Fruit fly (Drosophila melanogaster) whole organism, embryonic: ENCODE data around the gene CG15199.

Source experiments
- Bdp1 ChIP-seq: fragments of 200-800 bp; sonication (Bioruptor generic); optimal IDR thresholded peaks from 3 replicates; lab custom pipeline; 2016; ENCODE audit warnings: missing biosample characterization, missing genetic modification characterization
- C15 ChIP-seq: fragments of 200-800 bp; sonication (Bioruptor generic); IDR thresholded peaks from 3 replicates; pipeline ENCODE4 v1.3.6; 2022; ENCODE audit warnings: missing biosample characterization, missing genetic modification characterization
- CG10366 ChIP-seq: fragments of 200-800 bp; sonication (Bioruptor generic); IDR thresholded peaks from 2 replicates; pipeline ENCODE4 v1.3.6; 2022; ENCODE audit warnings: missing biosample characterization, missing genetic modification characterization
- CG10431 ChIP-seq: fragments of 200-800 bp; sonication (Bioruptor generic); optimal IDR thresholded peaks from 3 replicates; lab custom pipeline; 2018; ENCODE audit warnings: missing biosample characterization, mild to moderate bottlenecking, missing genetic modification characterization
- CG10959 ChIP-seq: fragments of 200-800 bp; sonication (Bioruptor generic); IDR thresholded peaks from 2 replicates; pipeline ENCODE4 v1.3.6; 2022; ENCODE audit warnings: missing biosample characterization, missing genetic modification characterization
- CG11456 ChIP-seq: fragments of 200-800 bp; sonication (Bioruptor generic); IDR thresholded peaks from 3 replicates; pipeline ENCODE4 v1.3.6; 2022; ENCODE audit warnings: missing biosample characterization, missing genetic modification characterization
- CG13296 ChIP-seq: fragments of 200-800 bp; sonication (Bioruptor generic); optimal IDR thresholded peaks from 3 replicates; lab custom pipeline; 2018; ENCODE audit warnings: missing biosample characterization, mild to moderate bottlenecking, missing genetic modification characterization
- CG16779 ChIP-seq: fragments of 200-800 bp; sonication (Bioruptor generic); IDR thresholded peaks from 2 replicates; pipeline ENCODE4 v1.3.6; 2022; ENCODE audit warnings: missing biosample characterization, missing genetic modification characterization
- CG16863 ChIP-seq: fragments of 200-800 bp; sonication (Bioruptor generic); optimal IDR thresholded peaks from 3 replicates; lab custom pipeline; 2016; ENCODE audit warnings: missing biosample characterization, missing genetic modification characterization
- CG17328 ChIP-seq: fragments of 200-800 bp; sonication (Bioruptor generic); IDR thresholded peaks from 2 replicates; pipeline ENCODE4 v1.3.6; 2022; ENCODE audit warnings: missing biosample characterization, missing genetic modification characterization
- CG2120 ChIP-seq: fragments of 200-800 bp; sonication (Bioruptor generic); optimal IDR thresholded peaks from 3 replicates; lab custom pipeline; 2016; ENCODE audit warnings: missing biosample characterization, missing genetic modification characterization
- CG32532 ChIP-seq: fragments of 200-800 bp; sonication (Bioruptor generic); IDR thresholded peaks from 2 replicates; pipeline ENCODE4 v1.3.6; 2022; ENCODE audit warnings: missing biosample characterization, missing genetic modification characterization
- CG4424 ChIP-seq: fragments of 200-800 bp; sonication (Bioruptor generic); optimal IDR thresholded peaks from 3 replicates; lab custom pipeline; 2016; ENCODE audit warnings: missing biosample characterization, missing genetic modification characterization
- CG4707 ChIP-seq: fragments of 200-800 bp; sonication (Bioruptor generic); optimal IDR thresholded peaks from 2 replicates; lab custom pipeline; 2018; ENCODE audit warnings: missing biosample characterization, mild to moderate bottlenecking, missing genetic modification characterization, moderate library complexity
- CG5953 ChIP-seq: fragments of 200-800 bp; sonication (Bioruptor generic); IDR thresholded peaks from 2 replicates; pipeline ENCODE4 v1.3.6; 2022; ENCODE audit warnings: missing biosample characterization, missing genetic modification characterization
- CG7357 ChIP-seq: fragments of 200-800 bp; sonication (Bioruptor generic); IDR thresholded peaks from 3 replicates; pipeline ENCODE4 v1.3.6; 2022; ENCODE audit warnings: missing biosample characterization, missing genetic modification characterization
- CG9609 ChIP-seq: fragments of 200-800 bp; sonication (Bioruptor generic); optimal IDR thresholded peaks from 3 replicates; lab custom pipeline; 2016; ENCODE audit warnings: missing biosample characterization, missing genetic modification characterization
- CG9727 ChIP-seq: fragments of 200-800 bp; sonication (Bioruptor generic); optimal IDR thresholded peaks from 3 replicates; lab custom pipeline; 2017; ENCODE audit warnings: missing biosample characterization, mild to moderate bottlenecking, missing genetic modification characterization
- CTCF ChIP-seq: fragments of 200-800 bp; sonication (Bioruptor generic); optimal IDR thresholded peaks from 2 replicates; lab custom pipeline; 2017; ENCODE audit warnings: missing biosample characterization, mild to moderate bottlenecking, missing genetic modification characterization, moderate library complexity
- Dip3 ChIP-seq: fragments of 200-800 bp; sonication (Bioruptor generic); optimal IDR thresholded peaks from 3 replicates; lab custom pipeline; 2016; ENCODE audit warnings: missing biosample characterization, missing genetic modification characterization
- Doc2 ChIP-seq: fragments of 200-800 bp; sonication (Bioruptor generic); IDR thresholded peaks from 2 replicates; pipeline ENCODE4 v1.3.6; 2022; ENCODE audit warnings: missing biosample characterization, missing genetic modification characterization
- E2f1 ChIP-seq: fragments of 200-800 bp; sonication (Bioruptor generic); IDR thresholded peaks from 2 replicates; pipeline ENCODE4 v1.3.6; 2022; ENCODE audit warnings: missing biosample characterization, missing genetic modification characterization
- Gug ChIP-seq: fragments of 200-800 bp; sonication (Bioruptor generic); IDR thresholded peaks from 4 replicates; pipeline ENCODE4 v1.3.6; 2022; ENCODE audit warnings: missing biosample characterization, missing genetic modification characterization
- HLH3B ChIP-seq: fragments of 200-800 bp; sonication (Bioruptor generic); IDR thresholded peaks from 2 replicates; pipeline ENCODE4 v1.3.6; 2022; ENCODE audit warnings: missing biosample characterization, missing genetic modification characterization
- Hsf ChIP-seq: fragments of 200-800 bp; sonication (Bioruptor generic); optimal IDR thresholded peaks from 3 replicates; lab custom pipeline; 2016; ENCODE audit warnings: missing biosample characterization, missing genetic modification characterization
- Kr ChIP-seq: fragments of 200-800 bp; sonication (Bioruptor generic); optimal IDR thresholded peaks from 2 replicates; lab custom pipeline; 2017; ENCODE audit warnings: missing biosample characterization, mild to moderate bottlenecking, missing genetic modification characterization
- Lim3 ChIP-seq: fragments of 200-800 bp; sonication (Bioruptor generic); IDR thresholded peaks from 2 replicates; pipeline ENCODE4 v1.3.6; 2022; ENCODE audit warnings: missing biosample characterization, missing genetic modification characterization
- Mrtf ChIP-seq: fragments of 200-800 bp; sonication (Bioruptor generic); IDR thresholded peaks from 3 replicates; pipeline ENCODE4 v1.3.6; 2022; ENCODE audit warnings: missing biosample characterization, missing genetic modification characterization
- Nf-YC ChIP-seq: fragments of 200-800 bp; optimal IDR thresholded peaks from 3 replicates; lab custom pipeline; 2019; ENCODE audit warnings: missing biosample characterization, mild to moderate bottlenecking, missing genetic modification characterization, moderate library complexity
- Rfx ChIP-seq: fragments of 200-800 bp; sonication (Bioruptor generic); IDR thresholded peaks from 2 replicates; pipeline ENCODE4 v1.3.6; 2022; ENCODE audit warnings: missing biosample characterization, missing genetic modification characterization
- Rx ChIP-seq: fragments of 200-800 bp; sonication (Bioruptor generic); IDR thresholded peaks from 2 replicates; pipeline ENCODE4 v1.3.6; 2022; ENCODE audit warnings: missing biosample characterization, missing genetic modification characterization
- Ssrp ChIP-seq: fragments of 200-800 bp; sonication (Bioruptor generic); optimal IDR thresholded peaks from 2 replicates; lab custom pipeline; 2018; ENCODE audit warnings: missing biosample characterization, mild to moderate bottlenecking, missing genetic modification characterization, moderate library complexity
- TFAM ChIP-seq: fragments of 200-800 bp; sonication (Bioruptor generic); optimal IDR thresholded peaks from 2 replicates; lab custom pipeline; 2017; ENCODE audit warnings: missing biosample characterization, missing genetic modification characterization, inconsistent platforms
- Xbp1 ChIP-seq: fragments of 200-800 bp; sonication (Bioruptor generic); optimal IDR thresholded peaks from 3 replicates; lab custom pipeline; 2016; ENCODE audit warnings: missing biosample characterization, mild to moderate bottlenecking, missing genetic modification characterization
- Xrp1 ChIP-seq: fragments of 200-800 bp; sonication (Bioruptor generic); IDR thresholded peaks from 2 replicates; pipeline ENCODE4 v1.3.6; 2022; ENCODE audit warnings: missing biosample characterization, missing genetic modification characterization
- bcd ChIP-seq: fragments of 200-800 bp; sonication (Bioruptor generic); optimal IDR thresholded peaks from 2 replicates; lab custom pipeline; 2017; ENCODE audit warnings: missing biosample characterization, mild to moderate bottlenecking, missing genetic modification characterization
- cas ChIP-seq: fragments of 200-800 bp; sonication (Bioruptor generic); IDR thresholded peaks from 2 replicates; pipeline ENCODE4 v1.3.6; 2022; ENCODE audit warnings: missing biosample characterization, missing genetic modification characterization
- cg ChIP-seq: fragments of 200-800 bp; sonication (Bioruptor generic); optimal IDR thresholded peaks from 3 replicates; lab custom pipeline; 2019; ENCODE audit warnings: missing biosample characterization, mild to moderate bottlenecking, missing genetic modification characterization, moderate library complexity
- chinmo ChIP-seq: fragments of 200-800 bp; sonication (Bioruptor generic); IDR thresholded peaks from 4 replicates; pipeline ENCODE4 v1.3.6; 2022; ENCODE audit warnings: missing biosample characterization, missing genetic modification characterization; ENCODE audit not compliant: partially characterized antibody
- dm ChIP-seq: fragments of 200-800 bp; sonication (Bioruptor generic); optimal IDR thresholded peaks from 3 replicates; lab custom pipeline; 2016; ENCODE audit warnings: missing biosample characterization, missing genetic modification characterization
- grau ChIP-seq: fragments of 200-800 bp; optimal IDR thresholded peaks from 3 replicates; lab custom pipeline; 2019; ENCODE audit warnings: missing biosample characterization, mild to moderate bottlenecking, missing genetic modification characterization, moderate library complexity
- grn ChIP-seq: fragments of 200-800 bp; sonication (Bioruptor generic); optimal IDR thresholded peaks from 3 replicates; lab custom pipeline; 2017; ENCODE audit warnings: missing biosample characterization, missing genetic modification characterization
- gsb ChIP-seq: fragments of 200-800 bp; sonication (Bioruptor generic); IDR thresholded peaks from 2 replicates; pipeline ENCODE4 v1.3.6; 2022; ENCODE audit warnings: missing biosample characterization, missing genetic modification characterization
- hkb ChIP-seq, 2 experiments: fragments of 200-800 bp in 1 of 2; fragments of >200 bp in 1 of 2; sonication (Bioruptor generic) in 1 of 2; IDR thresholded peaks in 1 of 2; optimal IDR thresholded peaks in 1 of 2; 2 replicates each; pipeline versions ENCODE4 v1.3.6 to Lab custom; 2017 to 2022; ENCODE audit warnings: missing biosample characterization in 1 of 2, missing genetic modification characterization in 1 of 2
- insv ChIP-seq, 2 experiments: fragments of 200-800 bp; sonication (Bioruptor generic); optimal IDR thresholded peaks; 3 replicates each; lab custom pipeline; 2016 to 2018; ENCODE audit warnings: missing biosample characterization in 2 of 2, missing genetic modification characterization in 2 of 2
- kah ChIP-seq: fragments of 200-800 bp; sonication (Bioruptor generic); optimal IDR thresholded peaks from 2 replicates; lab custom pipeline; 2018; ENCODE audit warnings: missing biosample characterization, mild to moderate bottlenecking, missing genetic modification characterization
- knrl ChIP-seq: fragments of 200-800 bp; sonication (Bioruptor generic); IDR thresholded peaks from 3 replicates; pipeline ENCODE4 v1.3.6; 2022; ENCODE audit warnings: missing biosample characterization, missing genetic modification characterization; ENCODE audit not compliant: partially characterized antibody
- phol ChIP-seq: fragments of 200-800 bp; sonication (Bioruptor generic); optimal IDR thresholded peaks from 3 replicates; lab custom pipeline; 2018; ENCODE audit warnings: missing biosample characterization, mild to moderate bottlenecking, missing genetic modification characterization, moderate library complexity
- slou ChIP-seq: fragments of 200-800 bp; sonication (Bioruptor generic); optimal IDR thresholded peaks from 3 replicates; lab custom pipeline; 2016; ENCODE audit warnings: missing biosample characterization, missing genetic modification characterization
- ssp ChIP-seq: fragments of 200-800 bp; sonication (Bioruptor generic); IDR thresholded peaks from 2 replicates; pipeline ENCODE4 v1.3.6; 2022; ENCODE audit warnings: missing biosample characterization, missing genetic modification characterization
- vvl ChIP-seq: fragments of 200-800 bp; sonication (Bioruptor generic); IDR thresholded peaks from 2 replicates; pipeline ENCODE4 v1.3.6; 2022; ENCODE audit warnings: missing biosample characterization, missing genetic modification characterization

CG15199 gene

DNA sequence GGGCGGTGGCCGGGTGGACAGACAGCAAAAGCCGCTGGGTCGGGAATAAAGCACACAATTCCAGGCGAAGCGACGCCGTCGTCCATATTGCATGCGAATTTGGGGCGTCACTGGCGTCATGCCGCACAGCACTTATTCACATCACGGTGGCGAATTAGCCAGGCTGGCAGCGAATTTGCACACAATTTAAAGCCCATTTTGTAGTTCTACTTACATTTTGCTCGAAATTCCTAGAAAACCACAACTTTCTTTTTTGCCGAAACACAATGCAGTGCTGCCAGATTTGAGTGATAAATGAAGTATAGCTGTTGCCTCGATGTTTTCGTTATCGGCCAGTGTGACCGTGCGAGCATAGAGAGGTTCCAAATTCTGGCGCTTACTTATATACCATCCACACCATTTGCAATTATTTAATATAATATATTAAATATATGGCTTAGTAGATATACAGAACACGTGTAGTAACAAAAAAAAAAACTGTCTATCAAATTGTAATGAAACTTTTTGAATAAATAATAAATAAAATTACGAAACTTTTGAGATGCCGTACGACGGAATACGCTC, 6.7 kb upstream of the CG15199 start, which contains the start of gene Ran (continued):
- no peak for TF ChIP-seq CG10366 (GFP tag; lab: Robert Waterston, UW)
- TF ChIP-seq CG9609 (GFP tag; lab: Kevin White, UChicago): no peak
- no peak for TF ChIP-seq Ssrp (tag; lab: Kevin White, UChicago)
- no peak for TF ChIP-seq slou (GFP tag; lab: Kevin White, UChicago)
- no peak for TF ChIP-seq CTCF
- no peak for TF ChIP-seq cas (GFP tag; lab: Robert Waterston, UW)
- TF ChIP-seq CG2120 (GFP tag; lab: Kevin White, UChicago): peak; percentile 1
- no peak for TF ChIP-seq CG10431
- TF ChIP-seq Lim3 (GFP tag; lab: Robert Waterston, UW): no peak
- TF ChIP-seq Bdp1 (GFP tag; lab: Kevin White, UChicago): no peak
- no peak for TF ChIP-seq kah (GFP tag; lab: Kevin White, UChicago)
- TF ChIP-seq Kr: no peak
- TF ChIP-seq bcd (GFP tag; lab: Kevin White, UChicago): no peak
- no peak for TF ChIP-seq CG17328 (GFP tag; lab: Robert Waterston, UW)
- no peak for TF ChIP-seq TFAM
- TF ChIP-seq CG16863 (GFP tag; lab: Kevin White, UChicago): no peak
- peak; percentile 9 for TF ChIP-seq phol (tag; lab: Kevin White, UChicago)
- TF ChIP-seq knrl (GFP tag; lab: Robert Waterston, UW): peak; percentile 36; the same call in 1 of the 3 replicates
- no peak for TF ChIP-seq CG5953 (GFP tag; lab: Robert Waterston, UW)
- no peak for TF ChIP-seq Nf-YC
- TF ChIP-seq, all 482 proteins: peak for 70

DNA sequence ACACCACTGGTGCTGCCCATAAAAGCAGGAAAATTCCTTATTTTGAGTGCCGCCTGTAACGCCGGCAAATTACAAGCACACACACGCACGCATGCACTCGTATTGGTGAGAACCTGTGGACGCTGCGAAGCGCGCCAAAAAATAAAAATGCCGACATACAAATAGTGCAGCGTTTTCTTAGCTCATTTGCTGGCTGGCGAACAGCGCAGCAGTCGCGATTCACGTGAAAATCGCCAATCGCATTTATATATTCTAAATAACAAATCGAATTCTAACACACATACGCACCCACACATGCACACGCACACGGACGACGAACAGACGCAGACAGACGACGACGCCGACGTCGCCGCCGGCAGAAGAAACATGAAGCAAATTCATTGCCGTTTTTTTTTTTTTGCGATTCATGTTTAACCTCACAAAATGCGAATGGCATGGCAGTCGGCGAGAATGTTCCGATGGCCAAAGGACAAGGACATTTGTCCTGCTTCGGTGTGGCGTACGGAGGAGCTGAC, 6.0 kb upstream of the CG15199 start:
- no peak for TF ChIP-seq CG4424 (GFP tag; lab: Kevin White, UChicago)
- TF ChIP-seq Gug (GFP tag; lab: Robert Waterston, UW): no peak
- TF ChIP-seq bcd (GFP tag; lab: Kevin White, UChicago): no peak
- TF ChIP-seq CG10959 (GFP tag; lab: Robert Waterston, UW): no peak
- TF ChIP-seq chinmo: 0 out of 4 replicates have a peak, but pooled peaks have one; percentile 27
- no peak for TF ChIP-seq Mrtf
- TF ChIP-seq Hsf (GFP tag; lab: Kevin White, UChicago): no peak
- no peak for TF ChIP-seq grn (GFP tag; lab: Kevin White, UChicago)
- no peak for TF ChIP-seq gsb
- peak; percentile 68 for TF ChIP-seq dm (GFP tag; lab: Kevin White, UChicago)
- TF ChIP-seq Rfx (GFP tag; lab: Robert Waterston, UW): 0 out of 2 replicates have a peak, but pooled peaks have one; percentile 22
- TF ChIP-seq CG11456 (GFP tag; lab: Robert Waterston, UW): no peak
- TF ChIP-seq Xrp1: no peak
- TF ChIP-seq ssp: no peak
- TF ChIP-seq CG32532 (GFP tag; lab: Robert Waterston, UW): no peak
- TF ChIP-seq hkb (optimal IDR thresholded peaks at IDR 0.05; lab: Kevin White, UChicago): no peak
- no peak for TF ChIP-seq hkb (GFP tag; IDR thresholded peaks at IDR 0.05; lab: Robert Waterston, UW)
- no peak for TF ChIP-seq CG13296 (GFP tag; lab: Kevin White, UChicago)
- no peak for TF ChIP-seq Dip3 (GFP tag; lab: Kevin White, UChicago)
- TF ChIP-seq grau (tag; lab: Kevin White, UChicago): peak; percentile 83
- no peak for TF ChIP-seq Rx (GFP tag; lab: Robert Waterston, UW)
- TF ChIP-seq CG16779: no peak
- no peak for TF ChIP-seq CG7357 (GFP tag; lab: Robert Waterston, UW)
- TF ChIP-seq CG2120 (GFP tag; lab: Kevin White, UChicago): no peak
- no peak for TF ChIP-seq Xbp1
- TF ChIP-seq Doc2 (GFP tag; lab: Robert Waterston, UW): no peak
- TF ChIP-seq cg (GFP tag; lab: Kevin White, UChicago): peak; percentile 83
- 0 out of 2 replicates have a peak, but pooled peaks have one; percentile 15 for TF ChIP-seq E2f1 (GFP tag; lab: Robert Waterston, UW)
- TF ChIP-seq CG9727: no peak
- TF ChIP-seq CG4707 (GFP tag; lab: Kevin White, UChicago): no peak
- TF ChIP-seq insv (GFP tag; optimal IDR thresholded peaks at IDR 0.05; lab: Kevin White, UChicago): no peak
- no peak for TF ChIP-seq C15
- TF ChIP-seq vvl (GFP tag; lab: Robert Waterston, UW): no peak
- TF ChIP-seq HLH3B (GFP tag; lab: Robert Waterston, UW): no peak
